Fruit fly (Drosophila melanogaster) whole organism, embryonic: ENCODE data around the gene TTLL6B.

ENCODE experiments used
- CG10431 ChIP-seq: fragments of 200-800 bp; sonication (Bioruptor generic); optimal IDR thresholded peaks from 3 replicates; lab custom pipeline; 2018; ENCODE audit warnings: missing biosample characterization, mild to moderate bottlenecking, missing genetic modification characterization
- CG11695 ChIP-seq: fragments of 200-800 bp; sonication (Bioruptor generic); IDR thresholded peaks from 3 replicates; pipeline ENCODE4 v1.3.6; 2022; ENCODE audit warnings: missing biosample characterization, missing genetic modification characterization
- CG1233 ChIP-seq: fragments of 200-800 bp; sonication (Bioruptor generic); optimal IDR thresholded peaks from 4 replicates; lab custom pipeline; 2018; ENCODE audit warnings: missing biosample characterization, mild to moderate bottlenecking, missing genetic modification characterization
- CG15696 ChIP-seq: fragments of 200-800 bp; sonication (Bioruptor generic); optimal IDR thresholded peaks from 2 replicates; lab custom pipeline; 2019; ENCODE audit warnings: missing biosample characterization, mild to moderate bottlenecking, missing genetic modification characterization, moderate library complexity
- CG2120 ChIP-seq: fragments of 200-800 bp; sonication (Bioruptor generic); optimal IDR thresholded peaks from 3 replicates; lab custom pipeline; 2016; ENCODE audit warnings: missing biosample characterization, missing genetic modification characterization
- CG2199 ChIP-seq: fragments of 200-800 bp; sonication (Bioruptor generic); IDR thresholded peaks from 3 replicates; pipeline ENCODE4 v1.3.6; 2022; ENCODE audit warnings: missing biosample characterization, missing genetic modification characterization
- CG2712 ChIP-seq: fragments of 200-800 bp; optimal IDR thresholded peaks from 3 replicates; lab custom pipeline; 2019; ENCODE audit warnings: missing biosample characterization, mild to moderate bottlenecking, missing genetic modification characterization, moderate library complexity
- CG30020 ChIP-seq: fragments of 200-800 bp; optimal IDR thresholded peaks from 2 replicates; lab custom pipeline; 2019; ENCODE audit warnings: missing biosample characterization, mild to moderate bottlenecking, missing genetic modification characterization, moderate library complexity
- CG42726 ChIP-seq: fragments of 200-800 bp; sonication (Bioruptor generic); IDR thresholded peaks from 2 replicates; pipeline ENCODE4 v1.3.6; 2022; ENCODE audit warnings: missing biosample characterization, missing genetic modification characterization; ENCODE audit not compliant: partially characterized antibody
- CG4730 ChIP-seq: fragments of 200-800 bp; sonication (Bioruptor generic); IDR thresholded peaks from 2 replicates; pipeline ENCODE4 v1.3.6; 2022; ENCODE audit warnings: missing biosample characterization, missing genetic modification characterization
- CG4854 ChIP-seq: fragments of 200-800 bp; sonication (Bioruptor generic); optimal IDR thresholded peaks from 2 replicates; lab custom pipeline; 2016; ENCODE audit warnings: missing biosample characterization, missing genetic modification characterization, inconsistent platforms
- CG6254 ChIP-seq: fragments of 200-800 bp; sonication (Bioruptor generic); optimal IDR thresholded peaks from 3 replicates; lab custom pipeline; 2017; ENCODE audit warnings: mild to moderate bottlenecking, missing biosample characterization, missing genetic modification reagents, missing genetic modification characterization
- CG6791 ChIP-seq: fragments of 200-800 bp; sonication (Bioruptor generic); IDR thresholded peaks from 3 replicates; pipeline ENCODE4 v1.3.6; 2022; ENCODE audit warnings: missing biosample characterization, missing genetic modification characterization; ENCODE audit not compliant: partially characterized antibody
- CG8765 ChIP-seq: fragments of 200-800 bp; sonication (Bioruptor generic); IDR thresholded peaks from 2 replicates; pipeline ENCODE4 v1.3.6; 2022; ENCODE audit warnings: missing biosample characterization, missing genetic modification characterization
- CrebB ChIP-seq: fragments of 200-800 bp; sonication (Bioruptor generic); optimal IDR thresholded peaks from 3 replicates; lab custom pipeline; 2018; ENCODE audit warnings: missing biosample characterization, mild to moderate bottlenecking, missing genetic modification characterization
- Deaf1 ChIP-seq: fragments of 200-800 bp; optimal IDR thresholded peaks from 3 replicates; lab custom pipeline; 2019; ENCODE audit warnings: missing biosample characterization, mild to moderate bottlenecking, missing genetic modification characterization, moderate library complexity
- Dip3 ChIP-seq: fragments of 200-800 bp; sonication (Bioruptor generic); optimal IDR thresholded peaks from 3 replicates; lab custom pipeline; 2016; ENCODE audit warnings: missing biosample characterization, missing genetic modification characterization
- Dll ChIP-seq: fragments of 200-800 bp; sonication (Bioruptor generic); IDR thresholded peaks from 4 replicates; pipeline ENCODE4 v1.3.6; 2022; ENCODE audit warnings: missing biosample characterization, missing genetic modification characterization; ENCODE audit not compliant: partially characterized antibody
- Fer3 ChIP-seq: fragments of 200-800 bp; sonication (Bioruptor generic); optimal IDR thresholded peaks from 2 replicates; lab custom pipeline; 2018; ENCODE audit warnings: missing biosample characterization, mild to moderate bottlenecking, missing genetic modification characterization, moderate library complexity
- Hr3 ChIP-seq: fragments of 200-800 bp; sonication (Bioruptor generic); optimal IDR thresholded peaks from 3 replicates; lab custom pipeline; 2016; ENCODE audit warnings: missing biosample characterization, missing genetic modification characterization
- NK7.1 ChIP-seq: fragments of 200-800 bp; sonication (Bioruptor generic); optimal IDR thresholded peaks from 3 replicates; lab custom pipeline; 2016; ENCODE audit warnings: missing biosample characterization, missing genetic modification characterization
- NfI ChIP-seq: fragments of 200-800 bp; sonication (Bioruptor generic); optimal IDR thresholded peaks from 3 replicates; lab custom pipeline; 2018; ENCODE audit warnings: missing biosample characterization, mild to moderate bottlenecking, missing genetic modification characterization, moderate library complexity
- Opbp ChIP-seq: fragments of 200-800 bp; sonication (Bioruptor generic); IDR thresholded peaks from 3 replicates; pipeline ENCODE4 v1.3.6; 2022; ENCODE audit warnings: missing biosample characterization, missing genetic modification characterization; ENCODE audit not compliant: partially characterized antibody
- Sox100B ChIP-seq: fragments of 200-800 bp; sonication (Bioruptor generic); optimal IDR thresholded peaks from 3 replicates; lab custom pipeline; 2018; ENCODE audit warnings: missing biosample characterization, mild to moderate bottlenecking, missing genetic modification characterization
- YL-1 ChIP-seq: fragments of 200-800 bp; sonication (Bioruptor generic); optimal IDR thresholded peaks from 3 replicates; lab custom pipeline; 2017; ENCODE audit warnings: missing biosample characterization, mild to moderate bottlenecking, missing genetic modification characterization
- ase ChIP-seq: fragments of 200-800 bp; sonication (Bioruptor generic); IDR thresholded peaks from 3 replicates; pipeline ENCODE4 v1.3.6; 2022; ENCODE audit warnings: missing biosample characterization, missing genetic modification characterization
- ash1 ChIP-seq: fragments of 200-800 bp; sonication (Bioruptor generic); optimal IDR thresholded peaks from 2 replicates; lab custom pipeline; 2018; ENCODE audit warnings: missing biosample characterization, mild to moderate bottlenecking, missing genetic modification characterization
- bigmax ChIP-seq: fragments of 200-800 bp; sonication (Bioruptor generic); optimal IDR thresholded peaks from 2 replicates; lab custom pipeline; 2018; ENCODE audit warnings: missing biosample characterization, mild to moderate bottlenecking, missing genetic modification characterization
- chm ChIP-seq: fragments of 200-800 bp; sonication (Bioruptor generic); IDR thresholded peaks from 2 replicates; pipeline ENCODE4 v1.3.6; 2022; ENCODE audit warnings: missing biosample characterization, missing genetic modification characterization
- ftz-f1 ChIP-seq: fragments of 200-800 bp; sonication (Bioruptor generic); optimal IDR thresholded peaks from 2 replicates; lab custom pipeline; 2016; ENCODE audit warnings: missing biosample characterization, missing genetic modification characterization
- gcm ChIP-seq: fragments of 200-800 bp; sonication (Bioruptor generic); optimal IDR thresholded peaks from 2 replicates; lab custom pipeline; 2019; ENCODE audit warnings: missing biosample characterization, mild to moderate bottlenecking, missing genetic modification characterization, moderate library complexity
- gt ChIP-seq: fragments of 200-800 bp; sonication (Bioruptor generic); IDR thresholded peaks from 2 replicates; pipeline ENCODE4 v1.3.6; 2022; ENCODE audit warnings: missing biosample characterization, missing genetic modification characterization
- jigr1 ChIP-seq: fragments of 200-800 bp; sonication (Bioruptor generic); IDR thresholded peaks from 3 replicates; pipeline ENCODE4 v1.3.6; 2022; ENCODE audit warnings: missing biosample characterization, missing genetic modification characterization
- mam ChIP-seq: fragments of 200-800 bp; sonication (Bioruptor generic); optimal IDR thresholded peaks from 3 replicates; lab custom pipeline; 2016; ENCODE audit warnings: missing biosample characterization, missing genetic modification characterization
- phol ChIP-seq: fragments of 200-800 bp; sonication (Bioruptor generic); optimal IDR thresholded peaks from 3 replicates; lab custom pipeline; 2018; ENCODE audit warnings: missing biosample characterization, mild to moderate bottlenecking, missing genetic modification characterization, moderate library complexity
- pita ChIP-seq: fragments of 200-800 bp; sonication (Bioruptor generic); optimal IDR thresholded peaks from 2 replicates; lab custom pipeline; 2017; ENCODE audit warnings: missing biosample characterization, mild to moderate bottlenecking, missing genetic modification characterization
- sim ChIP-seq: fragments of 200-800 bp; sonication (Bioruptor generic); IDR thresholded peaks from 2 replicates; pipeline ENCODE4 v1.3.6; 2022; ENCODE audit warnings: missing biosample characterization, missing genetic modification characterization
- sna ChIP-seq: fragments of 200-800 bp; sonication (Bioruptor generic); IDR thresholded peaks from 2 replicates; pipeline ENCODE4 v1.3.6; 2022; ENCODE audit warnings: missing biosample characterization, missing genetic modification characterization; ENCODE audit not compliant: partially characterized antibody
- sug ChIP-seq: fragments of 200-800 bp; optimal IDR thresholded peaks from 2 replicates; lab custom pipeline; 2019; ENCODE audit warnings: missing biosample characterization, mild to moderate bottlenecking, missing genetic modification characterization, moderate library complexity
- tll ChIP-seq, 2 experiments: fragments of 200-800 bp in 1 of 2; fragments of >200 bp in 1 of 2; sonication (Bioruptor generic) in 1 of 2; optimal IDR thresholded peaks; 2 replicates each; lab custom pipeline; 2017 to 2019; ENCODE audit warnings: missing biosample characterization in 2 of 2, missing genetic modification characterization in 2 of 2, mild to moderate bottlenecking in 1 of 2, moderate library complexity in 1 of 2
- trh ChIP-seq: fragments of 200-800 bp; sonication (Bioruptor generic); optimal IDR thresholded peaks from 2 replicates; lab custom pipeline; 2016; ENCODE audit warnings: missing biosample characterization, missing genetic modification characterization
- vnd ChIP-seq: fragments of 200-800 bp; sonication (Bioruptor generic); IDR thresholded peaks from 3 replicates; pipeline ENCODE4 v1.3.6; 2022; ENCODE audit warnings: missing biosample characterization, missing genetic modification characterization; ENCODE audit not compliant: partially characterized antibody
- zfh2 ChIP-seq: fragments of 200-800 bp; sonication (Bioruptor generic); optimal IDR thresholded peaks from 2 replicates; lab custom pipeline; 2016; ENCODE audit warnings: missing biosample characterization, missing genetic modification characterization

Gene TTLL6B

DNA sequence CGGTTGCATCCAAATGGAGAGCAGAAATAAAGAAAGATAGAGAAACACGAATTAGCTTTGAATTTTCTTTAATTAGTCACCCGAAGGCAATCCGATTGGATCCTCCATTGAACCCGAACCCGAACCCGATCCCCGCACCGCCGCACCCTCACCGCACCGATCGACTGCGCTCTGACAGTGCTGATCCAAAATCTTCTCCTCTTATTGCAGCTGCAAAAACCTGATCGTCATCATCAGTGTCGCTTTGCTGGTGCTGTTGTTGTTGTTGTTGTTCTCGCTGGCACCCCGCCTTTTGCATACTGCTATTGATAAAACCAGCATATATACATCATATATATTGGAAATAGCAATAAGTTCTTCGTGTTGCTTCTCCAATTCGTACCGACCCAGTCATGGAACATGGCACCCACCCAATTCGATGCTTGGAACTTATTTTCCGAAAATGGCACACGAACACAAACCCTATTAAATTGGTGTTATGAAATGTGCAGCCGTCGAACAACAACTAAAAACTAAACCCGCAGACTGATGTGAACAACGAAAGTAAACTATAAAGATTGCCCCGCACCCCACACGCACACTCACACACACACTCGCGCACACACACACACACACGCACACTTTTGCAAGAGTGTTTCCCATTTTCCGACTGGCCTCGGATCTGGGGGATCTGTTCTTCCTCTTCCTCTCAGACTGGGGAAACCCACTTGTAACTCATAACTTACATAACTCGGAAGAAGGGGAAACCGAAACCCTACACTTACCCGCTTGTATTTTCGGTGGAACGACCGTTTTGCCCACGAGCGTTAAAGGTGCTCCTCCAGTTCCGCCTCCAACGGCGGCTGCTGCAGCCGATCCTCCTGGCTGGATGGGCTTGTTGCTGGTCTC is 19.8 kb upstream of the TTLL6B start (continued):
- TF ChIP-seq CG11695: no peak
- TF ChIP-seq sna (GFP tag; lab: Robert Waterston, UW): no peak
- peak; percentile 62 for TF ChIP-seq Deaf1 (tag; lab: Kevin White, UChicago)
- no peak for TF ChIP-seq YL-1 (GFP tag; lab: Kevin White, UChicago)
- TF ChIP-seq jigr1 (GFP tag; lab: Robert Waterston, UW): no peak
- TF ChIP-seq gcm (GFP tag; lab: Kevin White, UChicago): peak; percentile 18

DNA sequence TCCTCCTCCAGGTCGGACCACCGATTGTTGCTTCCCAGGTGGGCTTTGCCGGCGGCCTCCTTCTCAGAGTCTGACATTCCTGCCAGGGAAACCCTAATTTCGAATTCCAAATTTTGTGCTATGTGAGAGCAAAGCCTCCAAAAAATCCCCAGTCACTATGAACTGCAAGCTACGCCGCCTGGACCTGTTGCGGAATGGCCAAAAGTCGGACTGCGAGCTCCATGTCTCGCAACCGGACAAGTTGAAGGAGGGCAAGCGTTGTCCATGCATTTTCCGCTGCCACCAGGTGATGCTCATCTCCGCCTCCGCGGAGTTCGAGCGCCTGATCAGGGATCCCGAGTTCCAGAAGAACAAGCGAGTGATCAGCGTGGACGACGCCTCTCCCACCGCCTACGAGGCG is 14.5 kb upstream of the TTLL6B start, which contains the start of the genes CG14262 and CG14260:
TSS of gene CG14262 (minus strand) at position 101 of the 400 bp plus-strand sequence.
TSS of gene CG14260 (plus strand) at position 128 of the 400 bp plus-strand sequence.
- TF ChIP-seq zfh2 (GFP tag; lab: Kevin White, UChicago) (no peak), sim (GFP tag; lab: Robert Waterston, UW) (no peak), ash1 (no peak), CG4854 (GFP tag; lab: Kevin White, UChicago) (no peak), Fer3 (no peak), CG2199 (GFP tag; lab: Robert Waterston, UW) (no peak), ase (GFP tag; lab: Robert Waterston, UW) (no peak), pita (GFP tag; lab: Kevin White, UChicago) (no peak), CG15696 (tag; lab: Kevin White, UChicago) (no peak), CG6254 (GFP tag; lab: Kevin White, UChicago) (no peak), sug (tag; lab: Kevin White, UChicago) (no peak), Hr3 (GFP tag; lab: Kevin White, UChicago) (no peak), Sox100B (GFP tag; lab: Kevin White, UChicago) (no peak), CG8765 (GFP tag; lab: Robert Waterston, UW) (no peak), chm (GFP tag; lab: Robert Waterston, UW) (no peak), CG2120 (GFP tag; lab: Kevin White, UChicago) (no peak)

DNA sequence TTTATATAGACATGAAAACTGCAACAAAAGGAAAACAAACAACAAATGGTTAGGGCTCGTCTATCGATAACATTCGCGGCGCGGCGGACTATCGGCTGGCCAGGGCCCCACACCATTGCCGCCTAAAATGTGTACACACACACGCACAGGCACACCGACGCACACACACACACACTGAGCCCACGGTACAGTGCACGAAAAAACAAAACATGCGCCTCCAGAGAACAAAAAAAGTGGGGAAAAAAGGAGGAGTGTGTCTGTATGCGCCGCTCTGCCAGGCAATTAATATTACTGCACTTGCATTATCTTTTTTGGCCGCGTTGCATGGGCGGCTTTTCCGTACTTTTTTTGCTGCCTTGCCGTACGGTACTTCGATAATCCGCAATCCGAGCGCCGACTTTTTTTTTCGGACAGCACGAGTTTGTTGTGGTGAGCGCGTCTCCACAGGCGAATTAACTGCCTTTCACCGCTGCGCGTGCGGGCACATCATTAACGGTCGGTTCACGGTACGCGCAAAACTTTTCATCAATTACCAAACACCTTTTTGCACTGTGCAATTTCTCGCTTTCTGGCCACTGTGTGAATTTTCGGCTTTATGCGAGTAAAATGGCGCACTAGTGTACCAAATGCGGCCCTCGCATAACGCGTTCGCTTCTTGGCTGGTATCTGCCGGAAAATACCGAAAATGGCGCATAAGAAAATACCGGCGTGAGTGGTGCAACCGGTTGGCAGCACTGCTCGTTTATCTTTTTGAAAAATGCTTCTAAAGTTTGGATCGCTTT is 12.8 kb upstream of the TTLL6B start, which contains the start of gene woc:
TSS of gene woc (minus strand) at position 622 of the 782 bp plus-strand sequence.
- TF ChIP-seq CG42726 (GFP tag; lab: Robert Waterston, UW) (peak; percentile 74; the same call in 1 of the 2 replicates), mam (peak; percentile 56), gt (GFP tag; lab: Robert Waterston, UW) (no peak), bigmax (peak; percentile 40), ase (GFP tag; lab: Robert Waterston, UW) (peak; percentile 54; the same call in 1 of the 3 replicates), CG10431 (GFP tag; lab: Kevin White, UChicago) (no peak), CG1233 (GFP tag; lab: Kevin White, UChicago) (peak; percentile 16), CG30020 (tag; lab: Kevin White, UChicago) (no peak), NK7.1 (GFP tag; lab: Kevin White, UChicago) (peak; percentile 37), Dip3 (GFP tag; lab: Kevin White, UChicago) (peak; percentile 28), ftz-f1 (no peak), phol (tag; lab: Kevin White, UChicago) (peak; percentile 97), CrebB (no peak), CG2712 (tag; lab: Kevin White, UChicago) (no peak), tll (GFP tag; optimal IDR thresholded peaks at IDR 0.05; lab: Kevin White, UChicago) (peak in 1 of 2 experiments; percentile 12), Opbp (peak; percentile 83), vnd (GFP tag; lab: Robert Waterston, UW) (peak; percentile 80), Dll (GFP tag; lab: Robert Waterston, UW) (peak; percentile 78), NfI (GFP tag; lab: Kevin White, UChicago) (peak; percentile 24), trh (GFP tag; lab: Kevin White, UChicago) (peak; percentile 17), CG6791 (GFP tag; lab: Robert Waterston, UW) (peak; percentile 87), CG4730 (GFP tag; lab: Robert Waterston, UW) (peak; percentile 29; the same call in 1 of the 2 replicates)
